Fruit fly (Drosophila melanogaster): ENCODE measurements around the gene PH4alphaNE1.

The PH4alphaNE1 gene

DNA sequence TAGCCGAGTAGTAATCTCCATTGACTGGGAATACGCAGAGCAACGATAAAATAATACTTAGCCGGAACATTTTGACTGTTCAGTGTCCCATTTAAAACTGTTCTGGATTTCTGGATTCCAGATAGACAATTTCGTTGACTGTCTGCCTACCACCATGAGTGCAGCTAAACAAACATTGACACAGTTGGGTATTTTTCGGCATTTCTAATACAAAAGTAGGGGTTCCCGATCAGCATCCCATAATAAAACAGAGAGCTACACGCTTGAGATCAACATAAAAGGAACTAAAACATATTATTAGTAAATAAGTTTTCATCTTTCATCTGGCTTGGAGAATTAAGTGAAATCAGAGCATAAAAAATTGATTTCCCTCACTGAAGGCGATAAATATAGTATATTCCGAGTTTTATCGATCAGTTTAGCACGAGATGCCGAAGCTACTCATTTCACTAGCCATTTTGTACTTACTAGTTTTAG is 5.5 kb upstream of the PH4alphaNE1 start, which contains the start of the genes PH4alphaSG1 and CG15539:
Gene PH4alphaSG1, minus strand, starts transcription at position 101 of the 477 bp plus-strand sequence.
Gene CG15539, plus strand, starts transcription at position 427 of the 477 bp plus-strand sequence.
- TF ChIP-seq cg (GFP tag; optimal IDR thresholded peaks at IDR 0.05) (no peak), sqz (GFP tag; optimal IDR thresholded peaks at IDR 0.05) (no peak), CG16863 (GFP tag; optimal IDR thresholded peaks at IDR 0.05) (no peak), grau (tag; optimal IDR thresholded peaks at IDR 0.05) (no peak), Eip74EF (GFP tag; optimal IDR thresholded peaks at IDR 0.05) (no peak), zen (tag; optimal IDR thresholded peaks at IDR 0.05) (no peak), CG9876 (GFP tag; optimal IDR thresholded peaks at IDR 0.05) (no peak), Gug (GFP tag; IDR thresholded peaks at IDR 0.05) (no peak), CG8944 (GFP tag; optimal IDR thresholded peaks at IDR 0.05) (no peak), Fer2 (tag; optimal IDR thresholded peaks at IDR 0.05) (no peak), Hmx (GFP tag; optimal IDR thresholded peaks at IDR 0.05) (no peak), hkb (optimal IDR thresholded peaks at IDR 0.05) (no peak), hkb (GFP tag; IDR thresholded peaks at IDR 0.05) (no peak), pan (optimal IDR thresholded peaks at IDR 0.05) (no peak), pan (GFP tag; optimal IDR thresholded peaks at IDR 0.05 in 1 of 2, IDR thresholded peaks at IDR 0.05 in 1 of 2) (no peak), ap (GFP tag; IDR thresholded peaks at IDR 0.05) (no peak)

DNA sequence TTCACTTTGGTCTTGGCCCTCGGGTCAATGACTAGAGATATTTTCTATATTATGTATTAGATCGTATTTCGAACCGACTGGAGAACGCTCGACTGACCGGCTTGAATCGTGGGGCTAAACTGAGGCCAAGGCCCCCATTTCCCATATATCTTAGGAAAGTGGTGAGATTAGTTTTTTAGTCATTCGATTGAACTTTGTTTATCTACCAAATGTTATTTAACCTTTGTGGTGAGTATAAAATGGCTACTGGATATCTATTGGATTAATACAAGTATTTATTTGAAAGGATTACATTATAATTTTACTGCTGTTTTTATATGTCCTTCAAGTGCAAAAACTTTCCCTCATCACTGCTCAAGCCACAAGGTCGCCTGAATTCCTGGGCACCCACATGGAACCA is 3.3 kb upstream of the PH4alphaNE1 start, which contains the start of gene CG31371:
Gene CG31371, minus strand, starts transcription at position 101 of the 400 bp plus-strand sequence.
- TF ChIP-seq stc (GFP tag; IDR thresholded peaks at IDR 0.05): no peak
- TF ChIP-seq CG4282 (GFP tag; optimal IDR thresholded peaks at IDR 0.05): no peak
- TF ChIP-seq hbn (GFP tag; IDR thresholded peaks at IDR 0.05; ENCODE audit: partially characterized antibody): no peak
- TF ChIP-seq Med (GFP tag): no peak
- no peak for TF ChIP-seq dimm (GFP tag; IDR thresholded peaks at IDR 0.05)
- TF ChIP-seq trh (GFP tag; optimal IDR thresholded peaks at IDR 0.05): no peak
- peak; percentile 48 for TF ChIP-seq sens (GFP tag)

DNA sequence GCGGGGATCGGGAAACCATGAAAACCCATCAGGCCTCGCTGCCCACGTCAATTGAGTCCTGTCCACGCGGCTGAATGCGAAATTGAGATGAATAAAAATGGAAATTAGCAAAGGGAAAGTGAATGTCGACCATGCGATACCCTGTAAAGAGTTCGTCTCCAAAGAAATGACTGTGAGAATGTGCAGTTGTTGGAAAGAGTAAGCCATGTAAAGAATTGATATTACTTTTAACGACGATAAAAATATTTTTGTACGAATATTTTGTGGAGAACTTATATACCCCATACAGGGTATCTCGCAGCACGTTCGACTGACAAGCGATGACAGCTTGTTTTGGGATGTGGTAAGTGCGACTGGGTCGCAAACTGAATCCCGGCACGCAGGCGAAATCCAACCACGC is 1.0 kb upstream of the PH4alphaNE1 start:
- TF ChIP-seq CG17802 (tag; optimal IDR thresholded peaks at IDR 0.05) (no peak), CG34224 (GFP tag; IDR thresholded peaks at IDR 0.05; ENCODE audit: partially characterized antibody) (no peak), GATAe (GFP tag; conservative IDR thresholded peaks at IDR 0.05) (no peak), CoRest (tag; optimal IDR thresholded peaks at IDR 0.05) (no peak), ind (GFP tag; optimal IDR thresholded peaks at IDR 0.05) (peak; percentile 3), C15 (GFP tag; IDR thresholded peaks at IDR 0.05) (no peak), Max (GFP tag; optimal IDR thresholded peaks at IDR 0.05) (no peak), CG13296 (GFP tag; optimal IDR thresholded peaks at IDR 0.05) (no peak), lab (GFP tag; optimal IDR thresholded peaks at IDR 0.05) (no peak), Med (GFP tag) (no peak), CG7271 (tag; optimal IDR thresholded peaks at IDR 0.05) (peak; percentile 31), slp2 (GFP tag; optimal IDR thresholded peaks at IDR 0.05) (no peak), CG15601 (tag; optimal IDR thresholded peaks at IDR 0.05) (no peak), Mes4 (GFP tag; optimal IDR thresholded peaks at IDR 0.05) (no peak), sisA (GFP tag; IDR thresholded peaks at IDR 0.05) (peak; percentile 50), CG9876 (GFP tag; optimal IDR thresholded peaks at IDR 0.05) (no peak), gcm (GFP tag; optimal IDR thresholded peaks at IDR 0.05) (no peak), Sry-δ (GFP tag; optimal IDR thresholded peaks at IDR 0.05) (no peak), ftz-f1 (GFP tag; optimal IDR thresholded peaks at IDR 0.05) (no peak), pb (GFP tag; optimal IDR thresholded peaks at IDR 0.05) (no peak), CG12659 (GFP tag; optimal IDR thresholded peaks at IDR 0.05) (no peak), insv (GFP tag; optimal IDR thresholded peaks at IDR 0.05) (no peak), CG2120 (GFP tag; optimal IDR thresholded peaks at IDR 0.05) (peak; percentile 49), sr (GFP tag; IDR thresholded peaks at IDR 0.05) (no peak), CG7928 (GFP tag; optimal IDR thresholded peaks at IDR 0.05) (no peak), Hr39 (optimal IDR thresholded peaks at IDR 0.05) (no peak), danr (GFP tag; IDR thresholded peaks at IDR 0.05) (no peak), CG12769 (tag; optimal IDR thresholded peaks at IDR 0.05) (peak; percentile 11), Fer1 (GFP tag; optimal IDR thresholded peaks at IDR 0.05) (no peak)
